Worm (Caenorhabditis elegans) whole organism, L1 larva: Measurements from ENCODE around the gene srt-30.

Experiments used
- mab-9 ChIP-seq: fragments of 200-800 bp; sonication (Bioruptor generic); IDR thresholded peaks from 2 replicates; pipeline ENCODE4 v1.3.6; 2022; ENCODE audit warnings: missing genetic modification reagents, missing genetic modification characterization, missing compliant biosample characterization
- nhr-237 ChIP-seq: fragments of 150-350 bp; optimal IDR thresholded peaks from 2 replicates; lab custom pipeline; 2014; ENCODE audit warnings: missing biosample characterization, missing genetic modification characterization
- nhr-28 ChIP-seq: fragments of 150-350 bp; optimal IDR thresholded peaks from 2 replicates; lab custom pipeline; 2014; ENCODE audit warnings: missing biosample characterization, missing genetic modification characterization

DNA sequence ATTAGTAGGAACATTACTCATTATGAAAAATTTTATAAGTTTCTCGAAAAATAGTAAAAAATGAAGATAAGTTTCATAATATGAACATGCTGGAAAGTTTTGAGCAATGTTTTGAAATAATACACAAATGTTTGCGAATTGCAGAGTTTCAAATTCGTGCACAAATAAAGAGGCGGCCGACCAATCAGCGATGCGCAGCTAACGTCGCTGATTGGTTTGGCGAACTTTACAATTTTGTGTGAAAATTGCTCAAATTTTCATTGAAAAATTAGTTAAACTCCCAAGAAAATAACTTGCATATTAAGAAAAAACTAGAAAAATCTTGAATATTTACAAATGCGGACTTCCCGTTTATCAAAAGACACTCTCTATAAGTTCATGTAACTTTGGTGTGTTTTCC, 32.4 kb upstream of the srt-30 start:
- TF ChIP-seq nhr-28 (tag; lab: Kevin White, UChicago) (no peak), nhr-237 (tag; lab: Kevin White, UChicago) (no peak), mab-9 (no peak)
